Worm (Caenorhabditis elegans): ENCODE data around the gene sup-9.

ce11 chrII:2681118-2681517 lies 5.7 kb downstream of the sup-9 start, which contains the start of gene F34D6.1:
- no peak for TF ChIP-seq nhr-6 (tag; optimal IDR thresholded peaks at IDR 0.05)
- TF ChIP-seq aly-2 (tag; optimal IDR thresholded peaks at IDR 0.05), result no peak
- no peak for TF ChIP-seq pqm-1 (tag; optimal IDR thresholded peaks at IDR 0.05)
- TF ChIP-seq snpc-4 (tag; optimal IDR thresholded peaks at IDR 0.05), result no peak
- no peak for TF ChIP-seq unc-62 (GFP tag; optimal IDR thresholded peaks at IDR 0.05 in 1 of 2)
- no peak for TF ChIP-seq unc-62 (tag; optimal IDR thresholded peaks at IDR 0.05)
- TF ChIP-seq nhr-11 (tag; optimal IDR thresholded peaks at IDR 0.05), result no peak
- TF ChIP-seq gei-8 (GFP tag; optimal IDR thresholded peaks at IDR 0.05), result no peak
- no peak for TF ChIP-seq daf-19 (GFP tag; conservative IDR thresholded peaks at IDR 0.05)
- TF ChIP-seq ztf-11 (tag; optimal IDR thresholded peaks at IDR 0.05), result no peak
- no peak for TF ChIP-seq nhr-10 (tag; optimal IDR thresholded peaks at IDR 0.05)
- no peak for TF ChIP-seq hif-1 (tag; optimal IDR thresholded peaks at IDR 0.05)
- no peak for TF ChIP-seq fos-1 (tag; optimal IDR thresholded peaks at IDR 0.05)
- no peak for TF ChIP-seq D1046.2 (GFP tag; IDR thresholded peaks at IDR 0.05)
- TF ChIP-seq ceh-32 (tag; optimal IDR thresholded peaks at IDR 0.05; ENCODE audit: poor library complexity), result no peak

All from whole organism, L4 larva.